Fruit fly (Drosophila melanogaster): ENCODE data around the gene Socs16D.

DNA sequence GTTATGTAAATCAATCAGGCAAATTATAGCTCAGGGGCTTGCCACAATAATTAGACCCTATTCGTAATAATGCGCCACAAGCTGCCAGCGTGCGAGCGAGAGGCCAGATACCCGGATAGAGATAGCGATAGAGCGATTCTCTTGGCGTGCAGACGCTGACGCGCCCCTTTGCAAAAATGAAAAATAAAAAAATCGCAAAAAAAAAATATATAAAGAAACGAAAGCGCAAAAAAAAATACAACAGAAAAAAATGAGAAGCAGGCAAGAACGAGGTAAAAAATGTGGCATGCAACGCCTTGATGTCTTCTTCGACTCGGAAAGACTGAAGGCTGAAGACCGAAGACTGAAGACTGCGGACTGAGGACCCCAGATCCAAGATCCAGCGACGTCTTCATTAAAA lies 21.0 kb downstream of the Socs16D start:
- TF ChIP-seq CG4496 (GFP tag; IDR thresholded peaks at IDR 0.05): 0 out of 3 replicates have a peak, but pooled peaks have one; percentile 16
- TF ChIP-seq fd96Ca (GFP tag; IDR thresholded peaks at IDR 0.05): no peak
- peak; percentile 30 for TF ChIP-seq CG17806 (tag; optimal IDR thresholded peaks at IDR 0.05)
- no peak for TF ChIP-seq Ets98B (GFP tag; IDR thresholded peaks at IDR 0.05)
- TF ChIP-seq CG12605 (GFP tag; IDR thresholded peaks at IDR 0.05): peak; percentile 68
- no peak for TF ChIP-seq CG10348 (GFP tag; IDR thresholded peaks at IDR 0.05)

Measured in whole organism, pupa.